Worm (Caenorhabditis elegans) whole organism, L1 larva: ENCODE results near the gene Y60C6A.2.
A peak's percentile ranks its signal among the peaks of the same experiment; 100 is the strongest.

Experiments
- C34B4.2 ChIP-seq: sonication (generic microtip); optimal IDR thresholded peaks from 2 replicates; lab custom pipeline; 2017; ENCODE audit warnings: mild to moderate bottlenecking, missing genetic modification characterization, missing compliant biosample characterization
- aly-2 ChIP-seq: fragments of 150-350 bp; optimal IDR thresholded peaks from 2 replicates; lab custom pipeline; 2014; ENCODE audit warnings: missing biosample characterization, missing genetic modification characterization
- blmp-1 ChIP-seq: fragments of 150-350 bp; optimal IDR thresholded peaks from 2 replicates; lab custom pipeline; 2014; ENCODE audit warnings: missing biosample characterization, missing genetic modification characterization
- ceh-63 ChIP-seq: fragments of 200-800 bp; sonication (Bioruptor generic); optimal IDR thresholded peaks from 2 replicates; lab custom pipeline; 2018; ENCODE audit warnings: mild to moderate bottlenecking, missing genetic modification characterization, missing compliant biosample characterization
- ceh-82 ChIP-seq, 3 experiments: fragments of 150-350 bp in 1 of 3; sonication (generic microtip) in 2 of 3; optimal IDR thresholded peaks; 2 replicates each; lab custom pipeline; 2014 to 2017; ENCODE audit warnings: missing biosample characterization in 3 of 3, missing genetic modification characterization in 3 of 3
- ceh-88 ChIP-seq: fragments of 200-800 bp; sonication (Bioruptor generic); IDR thresholded peaks from 2 replicates; pipeline ENCODE4 v1.3.6; 2022; ENCODE audit warnings: missing genetic modification characterization, missing compliant biosample characterization
- ceh-90 ChIP-seq: sonication (generic microtip); optimal IDR thresholded peaks from 2 replicates; lab custom pipeline; 2016; ENCODE audit warnings: missing genetic modification characterization, missing compliant biosample characterization
- dsc-1 ChIP-seq: sonication (generic microtip); optimal IDR thresholded peaks from 2 replicates; lab custom pipeline; 2016; ENCODE audit warnings: mild to moderate bottlenecking, missing genetic modification characterization, missing compliant biosample characterization
- efl-3 ChIP-seq: fragments of 200-800 bp; sonication (Bioruptor generic); optimal IDR thresholded peaks from 2 replicates; lab custom pipeline; 2018; ENCODE audit warnings: mild to moderate bottlenecking, missing genetic modification characterization, missing compliant biosample characterization
- ets-5 ChIP-seq: fragments of 200-800 bp; sonication (Bioruptor generic); IDR thresholded peaks from 2 replicates; pipeline ENCODE4 v1.3.6; 2022; ENCODE audit warnings: missing genetic modification characterization, missing compliant biosample characterization
- fkh-10 ChIP-seq: sonication (generic microtip); optimal IDR thresholded peaks from 2 replicates; lab custom pipeline; 2017; ENCODE audit warnings: missing biosample characterization, missing genetic modification reagents, missing genetic modification characterization
- grh-1 ChIP-seq: fragments of 200-800 bp; sonication (Bioruptor generic); IDR thresholded peaks from 2 replicates; pipeline ENCODE4 v1.3.6; 2022; ENCODE audit warnings: missing genetic modification reagents, missing genetic modification characterization, missing compliant biosample characterization
- hlh-17 ChIP-seq: fragments of 200-800 bp; sonication (Bioruptor generic); optimal IDR thresholded peaks from 2 replicates; lab custom pipeline; 2018; ENCODE audit warnings: missing genetic modification characterization, mild to moderate bottlenecking, missing compliant biosample characterization, moderate library complexity, borderline replicate concordance
- hlh-4 ChIP-seq: sonication (generic microtip); optimal IDR thresholded peaks from 2 replicates; lab custom pipeline; 2016; ENCODE audit warnings: mild to moderate bottlenecking, missing genetic modification characterization, missing compliant biosample characterization
- hpl-2 ChIP-seq: fragments of 150-350 bp; optimal IDR thresholded peaks from 2 replicates; lab custom pipeline; 2014; ENCODE audit warnings: missing biosample characterization, missing genetic modification reagents, missing genetic modification characterization
- jun-1 ChIP-seq: fragments of 150-350 bp; optimal IDR thresholded peaks from 2 replicates; lab custom pipeline; 2014; ENCODE audit warnings: missing biosample characterization, missing genetic modification reagents, missing genetic modification characterization
- lin-15B ChIP-seq: fragments of 150-350 bp; sonication (generic microtip); optimal IDR thresholded peaks from 3 replicates; lab custom pipeline; 2014; ENCODE audit warnings: missing biosample characterization, missing genetic modification characterization
- lin-35 ChIP-seq, 2 experiments: fragments of 150-350 bp; optimal IDR thresholded peaks; 2 replicates each; lab custom pipeline; 2014; ENCODE audit warnings: missing biosample characterization in 2 of 2, missing genetic modification characterization in 2 of 2, missing genetic modification reagents in 2 of 2
- lin-39 ChIP-seq: fragments of 150-350 bp; optimal IDR thresholded peaks from 2 replicates; lab custom pipeline; 2014; ENCODE audit warnings: missing biosample characterization, missing genetic modification reagents, missing genetic modification characterization
- lir-3 ChIP-seq: sonication (generic microtip); optimal IDR thresholded peaks from 2 replicates; lab custom pipeline; 2016; ENCODE audit warnings: mild to moderate bottlenecking, missing genetic modification characterization, moderate library complexity, missing compliant biosample characterization; ENCODE audit not compliant: poor library complexity
- mab-9 ChIP-seq: fragments of 200-800 bp; sonication (Bioruptor generic); IDR thresholded peaks from 2 replicates; pipeline ENCODE4 v1.3.6; 2022; ENCODE audit warnings: missing genetic modification reagents, missing genetic modification characterization, missing compliant biosample characterization
- mef-2 ChIP-seq: fragments of 150-350 bp; optimal IDR thresholded peaks from 2 replicates; lab custom pipeline; 2014; ENCODE audit warnings: missing biosample characterization, missing genetic modification characterization
- mep-1 ChIP-seq: fragments of 150-350 bp; optimal IDR thresholded peaks from 2 replicates; lab custom pipeline; 2014; ENCODE audit warnings: missing biosample characterization, missing genetic modification characterization
- nhr-19 ChIP-seq: fragments of 200-800 bp; sonication (Bioruptor generic); conservative IDR thresholded peaks from 2 replicates; pipeline ENCODE4 v1.3.6; 2022; ENCODE audit warnings: missing genetic modification characterization, missing compliant biosample characterization
- nhr-47 ChIP-seq: sonication (generic microtip); optimal IDR thresholded peaks from 2 replicates; lab custom pipeline; 2016; ENCODE audit warnings: mild to moderate bottlenecking, missing genetic modification characterization, moderate library complexity, missing compliant biosample characterization
- nhr-71 ChIP-seq: sonication (generic microtip); optimal IDR thresholded peaks from 2 replicates; lab custom pipeline; 2016; ENCODE audit warnings: mild to moderate bottlenecking, missing genetic modification characterization, moderate library complexity, missing compliant biosample characterization
- nhr-76 ChIP-seq: sonication (generic microtip); optimal IDR thresholded peaks from 2 replicates; lab custom pipeline; 2017; ENCODE audit warnings: missing biosample characterization, missing genetic modification characterization
- nhr-77 ChIP-seq: fragments of 150-350 bp; optimal IDR thresholded peaks from 2 replicates; lab custom pipeline; 2014; ENCODE audit warnings: missing biosample characterization, missing genetic modification characterization
- nhr-84 ChIP-seq: sonication (generic microtip); optimal IDR thresholded peaks from 2 replicates; lab custom pipeline; 2017; ENCODE audit warnings: missing biosample characterization, missing genetic modification characterization
- nhr-85 ChIP-seq: sonication (generic microtip); peaks from one replicate; lab custom pipeline; 2016; ENCODE audit warnings: missing genetic modification characterization, inconsistent platforms, missing compliant biosample characterization
- pag-3 ChIP-seq: sonication (generic microtip); optimal IDR thresholded peaks from 2 replicates; lab custom pipeline; 2017; ENCODE audit warnings: missing genetic modification characterization, mild to moderate bottlenecking, missing compliant biosample characterization, antibody characterized with exemption, borderline replicate concordance; ENCODE audit not compliant: insufficient read depth
- pax-3 ChIP-seq: fragments of 200-800 bp; sonication (Bioruptor generic); optimal IDR thresholded peaks from 2 replicates; lab custom pipeline; 2018; ENCODE audit warnings: mild to moderate bottlenecking, missing genetic modification characterization, moderate library complexity, missing compliant biosample characterization
- rnt-1 ChIP-seq: sonication (generic microtip); optimal IDR thresholded peaks from 2 replicates; lab custom pipeline; 2016; ENCODE audit warnings: mild to moderate bottlenecking, missing genetic modification characterization, moderate library complexity, missing compliant biosample characterization
- skn-1 ChIP-seq: fragments of 150-350 bp; optimal IDR thresholded peaks from 2 replicates; lab custom pipeline; 2014; ENCODE audit warnings: missing biosample characterization, missing genetic modification characterization
- snpc-4 ChIP-seq: fragments of 150-350 bp; optimal IDR thresholded peaks from 2 replicates; lab custom pipeline; 2014; ENCODE audit warnings: missing biosample characterization, missing genetic modification characterization
- snu-23 ChIP-seq: sonication (generic microtip); optimal IDR thresholded peaks from 2 replicates; lab custom pipeline; 2016; ENCODE audit warnings: missing genetic modification characterization, missing compliant biosample characterization
- sox-4 ChIP-seq: sonication (generic microtip); optimal IDR thresholded peaks from 2 replicates; lab custom pipeline; 2016; ENCODE audit warnings: missing genetic modification characterization, missing compliant biosample characterization
- sup-37 ChIP-seq: fragments of 200-800 bp; sonication (Bioruptor generic); optimal IDR thresholded peaks from 2 replicates; lab custom pipeline; 2018; ENCODE audit warnings: mild to moderate bottlenecking, missing genetic modification characterization, missing compliant biosample characterization
- swsn-7 ChIP-seq: sonication (generic microtip); optimal IDR thresholded peaks from 2 replicates; lab custom pipeline; 2016; ENCODE audit warnings: missing genetic modification characterization, missing compliant biosample characterization
- tbx-2 ChIP-seq: sonication (generic microtip); optimal IDR thresholded peaks from 2 replicates; lab custom pipeline; 2016; ENCODE audit warnings: missing genetic modification characterization, missing compliant biosample characterization
- tlp-1 ChIP-seq: fragments of 150-350 bp; optimal IDR thresholded peaks from 2 replicates; lab custom pipeline; 2014; ENCODE audit warnings: missing biosample characterization, missing genetic modification characterization
- unc-130 ChIP-seq: fragments of 150-350 bp; optimal IDR thresholded peaks from 2 replicates; lab custom pipeline; 2017; ENCODE audit warnings: missing biosample characterization, missing genetic modification characterization, inconsistent platforms
- unc-30 ChIP-seq: sonication (generic microtip); optimal IDR thresholded peaks from 2 replicates; lab custom pipeline; 2017; ENCODE audit warnings: missing biosample characterization, missing genetic modification characterization
- unc-62 ChIP-seq: fragments of 150-350 bp; optimal IDR thresholded peaks from 2 replicates; lab custom pipeline; 2014; ENCODE audit warnings: missing biosample characterization, missing genetic modification reagents, missing genetic modification characterization
- unc-98 ChIP-seq: fragments of 200-800 bp; sonication (Bioruptor generic); IDR thresholded peaks from 2 replicates; pipeline ENCODE4 v1.3.6; 2022; ENCODE audit warnings: missing genetic modification characterization, missing compliant biosample characterization
- vab-15 ChIP-seq: sonication (generic microtip); optimal IDR thresholded peaks from 2 replicates; lab custom pipeline; 2017; ENCODE audit warnings: missing genotype, mild to moderate bottlenecking, missing genetic modification characterization, missing compliant biosample characterization
- xbp-1 ChIP-seq: sonication (generic microtip); optimal IDR thresholded peaks from 2 replicates; lab custom pipeline; 2016; ENCODE audit warnings: missing genetic modification characterization, missing compliant biosample characterization
- zag-1 ChIP-seq: fragments of 150-350 bp; optimal IDR thresholded peaks from 2 replicates; lab custom pipeline; 2014; ENCODE audit warnings: missing biosample characterization, missing genetic modification characterization
- ztf-4 ChIP-seq: fragments of 150-350 bp; optimal IDR thresholded peaks from 2 replicates; lab custom pipeline; 2014; ENCODE audit warnings: missing biosample characterization, missing genetic modification characterization

Y60C6A.2 gene

ce11 chrV:4823683-4824391, 38.6 kb upstream of the Y60C6A.2 start (continued):
- TF ChIP-seq pag-3 (tag; lab: Kevin White, UChicago) (no peak), tlp-1 (tag; lab: Kevin White, UChicago) (no peak), ceh-63 (GFP tag; lab: Kevin White, UChicago) (peak; percentile 2), pax-3 (peak; percentile 58), hpl-2 (peak; percentile 3), ets-5 (GFP tag; lab: Robert Waterston, UW) (no peak), blmp-1 (tag; lab: Kevin White, UChicago) (no peak), nhr-47 (tag; lab: Kevin White, UChicago) (peak; percentile 19), mep-1 (peak; percentile 21), nhr-71 (tag; lab: Kevin White, UChicago) (peak; percentile 57), snpc-4 (tag; lab: Kevin White, UChicago) (no peak)

- TF ChIP-seq hlh-4 (tag; lab: Kevin White, UChicago) (no peak), ceh-90 (tag; lab: Kevin White, UChicago) (no peak), efl-3 (no peak), grh-1 (GFP tag; lab: Robert Waterston, UW) (no peak), fkh-10 (GFP tag; lab: Kevin White, UChicago) (no peak), ztf-4 (no peak), zag-1 (tag; lab: Kevin White, UChicago) (no peak), nhr-47 (tag; lab: Kevin White, UChicago) (no peak), pag-3 (tag; lab: Kevin White, UChicago) (no peak), ceh-88 (no peak), snu-23 (GFP tag; lab: Kevin White, UChicago) (no peak), blmp-1 (tag; lab: Kevin White, UChicago) (no peak), nhr-71 (tag; lab: Kevin White, UChicago) (no peak), vab-15 (tag; lab: Kevin White, UChicago) (no peak), hlh-17 (GFP tag; lab: Kevin White, UChicago) (no peak), lir-3 (no peak), dsc-1 (tag; lab: Kevin White, UChicago) (no peak), lin-39 (no peak)
- TF ChIP-seq, all 84 proteins: peak for 0
Measured at ce11 chrV:4823323-4823682, 38.1 kb upstream of the Y60C6A.2 start, which contains the start of gene adss-1. Gene adss-1 (minus strand): TSS chrV:4823423.

- TF ChIP-seq sup-37 (no peak), unc-30 (tag; lab: Kevin White, UChicago) (no peak), ceh-82 (tag; optimal IDR thresholded peaks at IDR 0.05; lab: Kevin White, UChicago) (no peak), nhr-76 (tag; lab: Kevin White, UChicago) (no peak), nhr-84 (tag; lab: Kevin White, UChicago) (no peak), mab-9 (GFP tag; lab: Robert Waterston, UW) (no peak), ceh-88 (no peak), mef-2 (no peak), efl-3 (no peak), swsn-7 (tag; lab: Kevin White, UChicago) (no peak), tbx-2 (tag; lab: Kevin White, UChicago) (peak; percentile 32), jun-1 (tag; lab: Kevin White, UChicago) (no peak), nhr-85 (tag; lab: Kevin White, UChicago) (no peak), nhr-77 (tag; lab: Kevin White, UChicago) (no peak), xbp-1 (tag; lab: Kevin White, UChicago) (no peak), unc-130 (tag; lab: Kevin White, UChicago) (no peak), ztf-4 (no peak), aly-2 (no peak), fkh-10 (GFP tag; lab: Kevin White, UChicago) (no peak), unc-62 (GFP tag; lab: Kevin White, UChicago) (no peak), unc-98 (GFP tag; lab: Robert Waterston, UW) (no peak), lin-15B (tag; lab: Kevin White, UChicago) (no peak), sox-4 (tag; lab: Kevin White, UChicago) (no peak), nhr-19 (GFP tag; lab: Robert Waterston, UW) (peak; percentile 31), lin-35 (GFP tag; optimal IDR thresholded peaks at IDR 0.05; lab: Kevin White, UChicago) (peak in 1 of 2 experiments; percentile 18), ceh-90 (tag; lab: Kevin White, UChicago) (no peak), C34B4.2 (tag; lab: Kevin White, UChicago) (no peak), rnt-1 (tag; lab: Kevin White, UChicago) (no peak), skn-1 (peak; percentile 39)
Measured at ce11 chrV:4820601-4821000, 35.4 kb upstream of the Y60C6A.2 start.
